Fruit fly (Drosophila melanogaster) Kc167 (cell line): ENCODE results near the gene CG45207.

Experiments used
- Myc ChIP-seq: fragments of >200 bp; optimal IDR thresholded peaks from 2 replicates; lab custom pipeline; 2017; ENCODE audit warnings: missing external identifiers
- Sin3A ChIP-seq: fragments of >200 bp; optimal IDR thresholded peaks from 2 replicates; lab custom pipeline; 2018; ENCODE audit warnings: missing external identifiers
- h ChIP-seq: fragments of >200 bp; optimal IDR thresholded peaks from 3 replicates; lab custom pipeline; 2018; ENCODE audit warnings: missing external identifiers
- insv ChIP-seq: fragments of >200 bp; optimal IDR thresholded peaks from 3 replicates; lab custom pipeline; 2018; ENCODE audit warnings: missing external identifiers
- psq ChIP-seq: fragments of >200 bp; optimal IDR thresholded peaks from 2 replicates; lab custom pipeline; 2017; ENCODE audit warnings: missing external identifiers
- ttk ChIP-seq: sonication (Bioruptor generic); optimal IDR thresholded peaks from 2 replicates; lab custom pipeline; 2017; ENCODE audit warnings: missing external identifiers

The CG45207 gene

DNA sequence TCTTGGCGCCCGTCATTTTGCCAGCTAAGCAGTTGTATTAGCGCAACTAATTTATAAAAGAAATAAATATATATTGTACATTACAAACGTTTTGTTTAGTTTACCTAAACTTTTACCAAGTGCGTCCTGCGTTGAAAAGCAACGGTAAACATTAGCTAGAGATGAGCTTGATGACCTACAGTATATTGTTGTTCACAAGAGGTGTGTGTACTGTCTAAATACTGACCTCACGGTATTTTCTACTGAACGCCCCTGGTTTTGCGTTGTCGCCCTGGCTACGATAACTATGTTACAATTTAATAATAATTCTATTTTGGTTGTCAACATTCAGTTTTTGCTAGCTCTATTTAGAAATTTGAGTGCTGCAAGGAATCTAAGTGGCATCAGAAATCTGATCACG is 17.3 kb upstream of the CG45207 start, which contains the start of gene Acyp2:
TSS of gene Acyp2 (plus strand) at position 262 of the 400 bp plus-strand sequence.
- TF ChIP-seq h (no peak), insv (lab: Kevin White, UChicago) (no peak), ttk (no peak), psq (lab: Kevin White, UChicago) (no peak), Sin3A (no peak), Myc (lab: Kevin White, UChicago) (no peak)

DNA sequence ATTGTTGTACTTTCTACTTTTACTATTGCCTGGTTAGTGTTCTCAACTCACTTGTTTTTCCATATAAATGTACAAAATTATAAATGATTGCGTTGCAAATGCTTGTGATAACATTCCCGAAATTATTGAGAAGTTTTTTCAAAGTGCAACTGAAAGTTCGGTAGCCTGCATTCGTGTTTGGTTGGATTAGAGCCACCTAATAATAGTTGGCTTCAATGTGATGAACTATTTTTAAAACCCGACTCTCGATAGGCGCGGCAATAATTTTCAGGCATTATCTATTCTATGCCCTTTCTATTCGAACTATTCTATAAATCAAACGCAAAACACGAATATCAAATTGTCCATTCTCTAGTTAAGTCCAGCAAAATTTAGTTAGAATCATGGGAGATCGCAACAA is 13.1 kb upstream of the CG45207 start, which contains the start of gene Uros2:
TSS of gene Uros2 (plus strand) at position 301 of the 400 bp plus-strand sequence.
- no peak for TF ChIP-seq psq (lab: Kevin White, UChicago)
- TF ChIP-seq Sin3A = no peak
- no peak for TF ChIP-seq Myc (lab: Kevin White, UChicago)
- no peak for TF ChIP-seq ttk
- TF ChIP-seq insv (lab: Kevin White, UChicago) = no peak
- TF ChIP-seq h = no peak

DNA sequence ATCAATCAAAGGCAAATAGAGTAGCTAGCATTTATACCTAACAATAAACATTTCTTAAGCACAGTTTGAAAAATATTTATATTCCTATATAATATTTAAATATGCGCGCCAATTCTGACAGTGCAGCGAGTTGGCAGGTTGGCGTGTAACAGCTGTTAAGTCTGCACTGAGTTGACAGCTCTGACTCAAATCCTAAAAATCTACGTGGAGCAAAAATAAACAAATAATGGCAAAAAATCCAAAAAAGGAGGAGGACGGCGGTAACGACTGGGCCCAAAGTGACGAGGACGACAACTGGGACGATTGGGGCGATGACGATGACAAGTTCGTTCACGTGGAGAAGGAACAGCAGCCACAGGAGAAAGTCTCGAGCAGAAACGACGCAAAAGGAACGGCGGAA is 11.4 kb upstream of the CG45207 start, which contains the start of gene CG9590:
TSS of gene CG9590 (plus strand) at position 166 of the 400 bp plus-strand sequence.
- TF ChIP-seq Myc (lab: Kevin White, UChicago) (no peak), h (no peak)

DNA sequence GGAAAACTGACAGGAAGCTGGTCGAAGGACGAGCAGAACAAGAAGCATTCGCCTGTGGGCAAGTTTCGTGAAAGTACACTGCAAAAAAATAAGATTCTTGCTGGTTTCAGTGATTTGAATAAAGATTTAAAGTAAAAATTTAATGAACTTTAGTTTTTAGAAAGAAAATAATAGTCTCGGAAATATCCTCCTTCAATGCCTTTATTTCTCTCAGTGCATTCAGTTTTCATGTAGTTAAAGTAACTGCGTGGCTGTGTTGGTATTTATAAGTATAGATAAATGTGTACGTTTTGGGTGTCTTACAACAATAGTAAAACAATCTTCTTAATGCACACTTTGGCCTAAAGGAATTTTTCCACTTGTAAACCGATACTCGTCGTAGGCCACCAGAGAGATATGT is 9.2 kb upstream of the CG45207 start:
- TF ChIP-seq h (no peak), ttk (no peak), Sin3A (no peak), psq (lab: Kevin White, UChicago) (no peak)

DNA sequence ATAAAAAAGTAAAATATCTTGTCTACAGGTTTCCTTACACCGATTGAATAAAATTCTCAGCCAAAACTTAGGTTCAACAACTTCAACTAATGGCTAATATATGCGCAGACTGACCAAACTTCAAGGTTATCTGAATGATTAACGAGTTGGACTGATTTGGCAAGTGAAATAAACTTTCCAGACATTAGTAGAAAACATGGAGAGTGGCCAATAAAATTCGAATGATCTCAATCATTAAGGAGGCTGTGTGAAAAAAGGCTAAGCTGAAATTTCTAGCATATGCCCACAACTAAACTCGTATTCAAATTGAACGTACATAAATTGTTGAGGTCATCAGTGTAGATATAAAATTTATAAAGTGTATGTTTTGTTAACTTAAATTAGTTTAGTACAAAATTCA is 4.4 kb upstream of the CG45207 start, which contains the start of gene CG5614:
TSS of gene CG5614 (plus strand) at position 301 of the 400 bp plus-strand sequence.
- no peak for TF ChIP-seq Myc (lab: Kevin White, UChicago)
- no peak for TF ChIP-seq ttk
- TF ChIP-seq h = no peak
- no peak for TF ChIP-seq psq (lab: Kevin White, UChicago)
- TF ChIP-seq insv (lab: Kevin White, UChicago) = no peak
- no peak for TF ChIP-seq Sin3A

DNA sequence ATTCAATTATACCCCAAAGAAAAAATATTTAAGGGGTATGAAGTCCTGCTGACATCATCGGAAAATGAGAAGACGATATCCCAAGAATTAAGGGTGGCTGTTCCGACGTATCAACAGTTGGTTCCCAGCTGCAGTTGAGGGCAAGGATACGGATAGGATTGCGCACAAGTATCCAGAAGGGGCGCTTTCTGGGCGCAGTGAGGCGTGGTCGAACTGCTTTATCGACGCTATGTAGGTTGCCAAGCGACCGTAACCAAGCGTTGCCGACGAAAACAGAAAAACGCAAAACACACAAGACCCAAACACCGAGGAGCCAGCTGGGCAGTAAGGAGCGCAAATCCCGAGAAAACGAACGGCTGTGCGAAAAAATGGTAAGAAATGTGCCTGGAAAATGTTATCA is 1.0 kb downstream of the CG45207 start, which contains the start of gene Ttc26:
TSS of gene Ttc26 (plus strand) at position 289 of the 400 bp plus-strand sequence.
- TF ChIP-seq ttk = no peak
- TF ChIP-seq Sin3A = no peak
- no peak for TF ChIP-seq insv (lab: Kevin White, UChicago)
- TF ChIP-seq Myc (lab: Kevin White, UChicago) = no peak
- no peak for TF ChIP-seq h
- no peak for TF ChIP-seq psq (lab: Kevin White, UChicago)

DNA sequence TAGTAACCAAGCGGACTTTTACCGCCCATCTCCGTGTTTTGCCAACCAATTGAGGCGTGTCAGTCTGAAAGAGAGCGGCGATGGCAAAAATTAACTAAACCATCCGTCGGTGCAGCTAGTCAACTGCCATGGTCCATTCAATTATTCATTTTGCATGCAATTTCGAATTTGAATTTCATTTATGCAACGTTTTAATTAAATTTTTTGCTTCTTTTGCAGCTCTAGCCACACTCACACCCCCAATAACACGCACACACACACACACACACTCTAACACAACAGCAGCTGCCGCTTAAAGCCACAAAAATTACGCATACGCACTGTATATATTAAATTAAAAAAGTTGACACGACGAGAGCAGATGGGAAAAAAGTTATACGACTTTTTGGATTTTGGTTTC is 6.2 kb downstream of the CG45207 start:
- TF ChIP-seq ttk = no peak
- no peak for TF ChIP-seq psq (lab: Kevin White, UChicago)
- TF ChIP-seq Sin3A = no peak

DNA sequence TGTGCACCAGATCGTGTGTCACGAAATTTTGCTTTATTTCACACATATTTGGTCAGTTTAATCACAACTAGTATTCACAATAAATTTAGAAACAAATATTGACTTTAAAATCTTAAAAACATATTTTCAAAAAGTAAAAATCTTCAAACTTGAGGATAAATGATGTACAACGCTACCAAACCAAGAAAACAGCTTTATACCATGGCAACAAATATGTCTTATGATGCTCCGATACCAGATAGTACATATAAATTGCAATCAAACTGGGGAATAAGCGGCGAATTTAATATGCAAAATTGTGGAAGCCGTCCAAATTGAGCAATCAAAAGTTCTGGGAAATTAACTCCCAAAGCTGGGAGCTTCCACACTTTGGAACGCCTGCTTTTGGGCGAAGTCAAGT is 7.8 kb downstream of the CG45207 start, which contains the start of gene CG5623:
TSS of gene CG5623 (minus strand) at position 101 of the 400 bp plus-strand sequence.
- TF ChIP-seq psq (lab: Kevin White, UChicago) (no peak), insv (lab: Kevin White, UChicago) (no peak), Myc (lab: Kevin White, UChicago) (no peak), h (no peak), ttk (no peak), Sin3A (no peak)

DNA sequence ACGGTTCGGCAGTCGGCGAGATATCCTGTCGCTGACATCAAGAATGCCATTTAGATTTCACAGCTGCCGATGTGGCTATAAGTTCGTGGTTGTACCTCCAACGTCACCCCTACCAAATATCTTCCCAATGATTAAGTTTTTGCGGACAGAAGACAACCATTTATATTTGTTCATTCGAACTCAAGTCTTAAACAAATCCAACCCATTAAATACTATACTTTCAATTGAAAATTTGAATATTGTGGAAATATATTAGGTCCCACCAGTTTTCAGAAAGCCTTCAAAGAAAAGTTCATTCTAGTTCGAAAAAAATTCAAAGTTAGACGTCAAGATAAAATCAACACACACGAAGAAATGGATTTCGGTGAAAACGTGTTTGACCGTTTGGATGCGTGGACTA is 12.3 kb downstream of the CG45207 start, which contains the start of gene CG12784:
TSS of gene CG12784 (plus strand) at position 301 of the 400 bp plus-strand sequence.
- TF ChIP-seq psq (lab: Kevin White, UChicago) = no peak
- TF ChIP-seq insv (lab: Kevin White, UChicago) = no peak
- no peak for TF ChIP-seq Myc (lab: Kevin White, UChicago)
- TF ChIP-seq Sin3A = no peak
- no peak for TF ChIP-seq h
- no peak for TF ChIP-seq ttk

DNA sequence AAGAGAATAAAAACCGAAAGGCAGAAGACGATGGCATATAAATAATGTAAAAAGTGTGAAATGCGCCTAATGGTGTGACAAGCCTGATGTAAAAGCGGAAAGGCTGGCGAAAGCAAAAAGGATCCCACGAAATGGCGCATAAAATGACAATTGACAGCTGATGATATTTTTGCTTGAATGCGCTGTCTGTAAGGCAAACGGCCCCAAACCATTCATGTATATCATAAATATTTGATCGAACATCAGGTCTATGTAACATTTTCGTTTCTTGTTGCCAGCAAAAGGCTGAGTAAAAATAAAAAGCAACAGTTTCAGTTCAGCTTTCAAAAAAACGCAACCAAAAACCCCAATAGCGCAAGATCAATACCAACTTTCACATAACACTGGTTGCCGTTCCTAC is 30.8 kb downstream of the CG45207 start, which contains the start of gene CG4520:
TSS of gene CG4520 (plus strand) at position 301 of the 400 bp plus-strand sequence.
- TF ChIP-seq Sin3A = no peak
- TF ChIP-seq psq (lab: Kevin White, UChicago) = no peak
- no peak for TF ChIP-seq h
- no peak for TF ChIP-seq insv (lab: Kevin White, UChicago)

DNA sequence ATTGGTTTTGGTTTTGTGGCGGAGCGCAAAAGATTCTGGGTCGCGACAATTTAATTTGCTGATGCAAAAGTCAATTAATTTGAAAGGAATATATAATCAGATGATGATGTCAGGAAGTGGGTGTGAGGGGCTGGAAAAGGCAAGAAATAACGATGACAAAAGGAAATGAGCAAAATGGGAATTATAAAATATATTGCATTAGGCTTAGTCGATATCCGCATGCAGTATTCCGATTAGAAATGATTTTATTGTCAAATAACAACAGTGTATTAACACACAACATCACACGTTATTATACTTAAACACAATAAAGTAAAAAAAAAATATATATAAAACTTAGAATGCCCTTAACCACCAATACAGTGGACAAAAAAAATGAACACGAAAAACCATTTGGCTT is 43.7 kb downstream of the CG45207 start, which contains the start of gene CG34274:
TSS of gene CG34274 (plus strand) at position 301 of the 400 bp plus-strand sequence.
- no peak for TF ChIP-seq ttk
- TF ChIP-seq insv (lab: Kevin White, UChicago) = no peak

DNA sequence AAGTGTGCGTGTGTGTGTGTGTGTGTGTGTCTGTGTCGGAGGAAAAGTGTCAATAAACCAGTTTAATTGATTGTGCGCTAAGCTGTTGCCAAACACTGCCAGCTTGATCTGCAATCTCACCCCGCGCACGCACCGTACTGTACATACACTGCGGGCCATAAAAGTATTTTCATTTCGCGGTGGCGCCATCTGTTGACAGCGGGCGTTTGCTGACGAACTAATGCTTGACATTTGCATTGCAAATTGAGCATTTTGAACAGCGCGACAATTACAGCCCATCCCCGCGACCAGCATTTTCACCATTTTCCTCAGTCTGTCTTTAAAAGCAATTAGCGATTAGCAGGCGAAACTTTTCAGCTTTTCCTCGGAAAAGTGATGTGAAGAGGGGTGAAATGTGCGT is 44.5 kb downstream of the CG45207 start:
- no peak for TF ChIP-seq insv (lab: Kevin White, UChicago)
- TF ChIP-seq ttk = no peak
- no peak for TF ChIP-seq h
- no peak for TF ChIP-seq Myc (lab: Kevin White, UChicago)
- TF ChIP-seq Sin3A = no peak
- TF ChIP-seq psq (lab: Kevin White, UChicago) = no peak
